Worm (Caenorhabditis elegans) whole organism, L2 larva: Measurements from ENCODE around the gene F54H12.7.

Experiments used
- dmd-4 ChIP-seq: sonication (generic microtip); optimal IDR thresholded peaks from 2 replicates; lab custom pipeline; 2017; ENCODE audit warnings: missing biosample characterization, missing genetic modification characterization
- lin-13 ChIP-seq: fragments of 150-350 bp; optimal IDR thresholded peaks from 2 replicates; lab custom pipeline; 2014; ENCODE audit warnings: missing biosample characterization, missing genetic modification reagents, missing genetic modification characterization
- mdl-1 ChIP-seq, 2 experiments: fragments of 150-350 bp in 1 of 2; sonication (generic microtip) in 1 of 2; optimal IDR thresholded peaks; 2 replicates each; lab custom pipeline; 2017; ENCODE audit warnings: missing biosample characterization in 2 of 2, missing genetic modification characterization in 2 of 2
- nhr-25 ChIP-seq: fragments of 150-350 bp; sonication (generic microtip); optimal IDR thresholded peaks from 3 replicates; lab custom pipeline; 2014; ENCODE audit warnings: missing biosample characterization, missing genetic modification characterization
- unc-39 ChIP-seq: fragments of 150-350 bp; optimal IDR thresholded peaks from 2 replicates; lab custom pipeline; 2014; ENCODE audit warnings: missing biosample characterization, missing genetic modification characterization

- no peak for TF ChIP-seq nhr-25 (tag; lab: Kevin White, UChicago)
- TF ChIP-seq unc-39 (tag; lab: Kevin White, UChicago), result no peak
- TF ChIP-seq lin-13, result no peak
- no peak for TF ChIP-seq mdl-1 (tag; optimal IDR thresholded peaks at IDR 0.05; lab: Kevin White, UChicago)
- TF ChIP-seq dmd-4 (tag; lab: Kevin White, UChicago), result no peak
Measured at ce11 chrIII:7981233-7981632, 12.1 kb downstream of the F54H12.7 start.
